Worm (Caenorhabditis elegans): ENCODE results near the gene Y46G5A.14.

Y46G5A.14 gene

ce11 chrII:12768167-12768712 is 6.3 kb upstream of the Y46G5A.14 start, which contains the start of the genes vps-2 and tiar-2 (continued):
- TF ChIP-seq cebp-1 (GFP tag; IDR thresholded peaks at IDR 0.05) (no peak; the same call in 1 of the 2 replicates), cebp-1 (tag; optimal IDR thresholded peaks at IDR 0.05) (peak; percentile 87), T26A5.8 (tag; optimal IDR thresholded peaks at IDR 0.05) (no peak), nhr-80 (tag; optimal IDR thresholded peaks at IDR 0.05) (peak; percentile 7), let-526 (GFP tag; IDR thresholded peaks at IDR 0.05) (no peak), snpc-1.1 (tag; optimal IDR thresholded peaks at IDR 0.05; ENCODE audit: insufficient read depth) (no peak), lin-54 (GFP tag; optimal IDR thresholded peaks at IDR 0.05) (peak; percentile 39), lin-40 (tag; optimal IDR thresholded peaks at IDR 0.05) (peak; percentile 66), egl-44 (GFP tag; IDR thresholded peaks at IDR 0.05) (no peak), F23B12.7 (tag; optimal IDR thresholded peaks at IDR 0.05; ENCODE audit: insufficient read depth) (no peak), lin-35 (GFP tag; optimal IDR thresholded peaks at IDR 0.05) (no peak), die-1 (tag; optimal IDR thresholded peaks at IDR 0.05) (no peak), ztf-25 (GFP tag; IDR thresholded peaks at IDR 0.05) (no peak), B0019.2 (GFP tag; conservative IDR thresholded peaks at IDR 0.05) (no peak), ceh-91 (GFP tag; IDR thresholded peaks at IDR 0.05) (no peak), madf-3 (GFP tag; IDR thresholded peaks at IDR 0.05) (no peak), madf-10 (tag; optimal IDR thresholded peaks at IDR 0.05) (no peak), nhr-27 (tag; optimal IDR thresholded peaks at IDR 0.05) (no peak), chd-7 (tag; optimal IDR thresholded peaks at IDR 0.05) (no peak), ceh-58 (GFP tag; IDR thresholded peaks at IDR 0.05) (no peak), hmg-20 (GFP tag; IDR thresholded peaks at IDR 0.05) (no peak), attf-6 (GFP tag; IDR thresholded peaks at IDR 0.05) (no peak), B0261.1 (tag; optimal IDR thresholded peaks at IDR 0.05) (no peak), repo-1 (tag; optimal IDR thresholded peaks at IDR 0.05) (no peak), K12H6.12 (tag; optimal IDR thresholded peaks at IDR 0.05) (peak; percentile 14), F33H1.4 (GFP tag; IDR thresholded peaks at IDR 0.05) (no peak), hlh-26 (GFP tag; conservative IDR thresholded peaks at IDR 0.05) (no peak), dpl-1 (GFP tag; optimal IDR thresholded peaks at IDR 0.05) (no peak), F37B4.10 (GFP tag; IDR thresholded peaks at IDR 0.05) (no peak), him-1 (tag; optimal IDR thresholded peaks at IDR 0.05) (no peak), ZK185.1 (tag; optimal IDR thresholded peaks at IDR 0.05; ENCODE audit: poor library complexity, severe bottlenecking) (no peak), F57C9.4 (tag; optimal IDR thresholded peaks at IDR 0.05) (no peak), nhr-90 (tag; optimal IDR thresholded peaks at IDR 0.05) (no peak), aptf-2 (GFP tag; conservative IDR thresholded peaks at IDR 0.05) (no peak), ceh-40 (GFP tag; IDR thresholded peaks at IDR 0.05) (no peak)

ce11 chrII:12769947-12770346 is 4.6 kb upstream of the Y46G5A.14 start:
- TF ChIP-seq K12H6.12 (tag; optimal IDR thresholded peaks at IDR 0.05): no peak
- TF ChIP-seq repo-1 (tag; optimal IDR thresholded peaks at IDR 0.05): no peak
- TF ChIP-seq nfyb-1 (GFP tag; IDR thresholded peaks at IDR 0.05): no peak
- TF ChIP-seq madf-8 (GFP tag; conservative IDR thresholded peaks at IDR 0.05): no peak
- no peak for TF ChIP-seq F49E8.2 (tag; optimal IDR thresholded peaks at IDR 0.05; ENCODE audit: insufficient read depth)
- TF ChIP-seq mxl-1 (tag; optimal IDR thresholded peaks at IDR 0.05): no peak
- peak; percentile 85 for TF ChIP-seq egrh-3 (GFP tag; IDR thresholded peaks at IDR 0.05)
- TF ChIP-seq lsl-1 (GFP tag; optimal IDR thresholded peaks at IDR 0.05): no peak
- TF ChIP-seq madf-3 (GFP tag; IDR thresholded peaks at IDR 0.05): no peak
- TF ChIP-seq nhr-179 (tag; optimal IDR thresholded peaks at IDR 0.05): no peak
- no peak for TF ChIP-seq rcor-1 (GFP tag; IDR thresholded peaks at IDR 0.05)
- TF ChIP-seq akir-1 (GFP tag; optimal IDR thresholded peaks at IDR 0.05): no peak
- TF ChIP-seq mcd-1 (GFP tag; IDR thresholded peaks at IDR 0.05): 0 out of 2 replicates have a peak, but pooled peaks have one; percentile 38
- no peak for TF ChIP-seq nfya-2 (GFP tag; IDR thresholded peaks at IDR 0.05)
- TF ChIP-seq F37B4.10 (GFP tag; IDR thresholded peaks at IDR 0.05): no peak
- TF ChIP-seq zfh-2 (GFP tag; conservative IDR thresholded peaks at IDR 0.05): peak; percentile 72
- TF ChIP-seq snpc-1.1 (tag; optimal IDR thresholded peaks at IDR 0.05; ENCODE audit: insufficient read depth): no peak
- TF ChIP-seq K11D2.4 (GFP tag; IDR thresholded peaks at IDR 0.05): no peak
- TF ChIP-seq T26A5.8 (tag; optimal IDR thresholded peaks at IDR 0.05): no peak
- TF ChIP-seq ztf-18 (tag; optimal IDR thresholded peaks at IDR 0.05): no peak
